Fruit fly (Drosophila melanogaster) whole organism, embryonic: ENCODE results near the gene CG2663.

Source experiments
- Awh ChIP-seq: fragments of 200-800 bp; sonication (Bioruptor generic); IDR thresholded peaks from 2 replicates; pipeline ENCODE4, ENCODE4 v1.3.6; 2022; ENCODE audit warnings: missing biosample characterization, missing genetic modification characterization
- BtbVII ChIP-seq: fragments of 200-800 bp; sonication (Bioruptor generic); optimal IDR thresholded peaks from 3 replicates; lab custom pipeline; 2017; ENCODE audit warnings: missing biosample characterization, mild to moderate bottlenecking, missing genetic modification characterization
- CG10431 ChIP-seq: fragments of 200-800 bp; sonication (Bioruptor generic); optimal IDR thresholded peaks from 3 replicates; lab custom pipeline; 2018; ENCODE audit warnings: missing biosample characterization, mild to moderate bottlenecking, missing genetic modification characterization
- CG11247 ChIP-seq: fragments of 200-800 bp; sonication (Bioruptor generic); IDR thresholded peaks from 2 replicates; pipeline ENCODE4 v1.3.6; 2022; ENCODE audit warnings: missing biosample characterization, missing genetic modification characterization
- CG12942 ChIP-seq: fragments of 200-800 bp; sonication (Bioruptor generic); optimal IDR thresholded peaks from 3 replicates; lab custom pipeline; 2016; ENCODE audit warnings: missing biosample characterization, missing genetic modification characterization
- CG13123 ChIP-seq: fragments of 200-800 bp; sonication (Bioruptor generic); optimal IDR thresholded peaks from 2 replicates; lab custom pipeline; 2016; ENCODE audit warnings: missing biosample characterization, missing genetic modification characterization
- CG17359 ChIP-seq: fragments of 200-800 bp; sonication (Bioruptor generic); optimal IDR thresholded peaks from 3 replicates; lab custom pipeline; 2018; ENCODE audit warnings: missing biosample characterization, mild to moderate bottlenecking, missing genetic modification characterization, moderate library complexity
- CG17829 ChIP-seq: fragments of 200-800 bp; optimal IDR thresholded peaks from 2 replicates; lab custom pipeline; 2019; ENCODE audit warnings: missing biosample characterization, mild to moderate bottlenecking, missing genetic modification characterization, moderate library complexity
- CG1832 ChIP-seq: fragments of 200-800 bp; sonication (Bioruptor generic); optimal IDR thresholded peaks from 2 replicates; lab custom pipeline; 2017; ENCODE audit warnings: missing biosample characterization, mild to moderate bottlenecking, missing genetic modification characterization, inconsistent platforms
- CG18476 ChIP-seq: fragments of 200-800 bp; sonication (Bioruptor generic); optimal IDR thresholded peaks from 2 replicates; lab custom pipeline; 2016; ENCODE audit warnings: missing biosample characterization, mild to moderate bottlenecking, missing genetic modification characterization
- CG30431 ChIP-seq: fragments of 200-800 bp; sonication (Bioruptor generic); optimal IDR thresholded peaks from 2 replicates; lab custom pipeline; 2017; ENCODE audit warnings: missing biosample characterization, missing genetic modification characterization
- CG32772 ChIP-seq: fragments of 200-800 bp; sonication (Bioruptor generic); IDR thresholded peaks from 2 replicates; pipeline ENCODE4 v1.3.6; 2022; ENCODE audit warnings: missing biosample characterization, missing genetic modification characterization
- CG3847 ChIP-seq: fragments of 200-800 bp; sonication (Bioruptor generic); IDR thresholded peaks from 2 replicates; pipeline ENCODE4 v1.3.6; 2022; ENCODE audit warnings: missing biosample characterization, missing genetic modification characterization
- CG4282 ChIP-seq: fragments of 200-800 bp; sonication (Bioruptor generic); optimal IDR thresholded peaks from 2 replicates; lab custom pipeline; 2016; ENCODE audit warnings: missing biosample characterization, missing genetic modification characterization
- CG6175 ChIP-seq: fragments of 200-800 bp; sonication (Bioruptor generic); IDR thresholded peaks from 3 replicates; pipeline ENCODE4 v1.3.6; 2022; ENCODE audit warnings: missing biosample characterization, missing genetic modification characterization
- CG7556 ChIP-seq: fragments of 200-800 bp; sonication (Bioruptor generic); optimal IDR thresholded peaks from 2 replicates; lab custom pipeline; 2017; ENCODE audit warnings: missing biosample characterization, mild to moderate bottlenecking, missing genetic modification characterization
- CG8281 ChIP-seq: fragments of 200-800 bp; sonication (Bioruptor generic); optimal IDR thresholded peaks from 2 replicates; lab custom pipeline; 2018; ENCODE audit warnings: missing biosample characterization, mild to moderate bottlenecking, missing genetic modification characterization, moderate library complexity
- CkIIα-i1 ChIP-seq: fragments of 200-800 bp; sonication (Bioruptor generic); IDR thresholded peaks from 2 replicates; pipeline ENCODE4 v1.3.6; 2022; ENCODE audit warnings: missing biosample characterization, missing genetic modification characterization
- Doc3 ChIP-seq: fragments of 200-800 bp; sonication (Bioruptor generic); IDR thresholded peaks from 3 replicates; pipeline ENCODE4 v1.3.6; 2022; ENCODE audit warnings: missing biosample characterization, missing genetic modification characterization; ENCODE audit not compliant: partially characterized antibody
- Dp ChIP-seq: fragments of 200-800 bp; sonication (Bioruptor generic); optimal IDR thresholded peaks from 2 replicates; lab custom pipeline; 2018; ENCODE audit warnings: missing biosample characterization, mild to moderate bottlenecking, missing genetic modification characterization, moderate library complexity
- Drgx ChIP-seq: fragments of 200-800 bp; sonication (Bioruptor generic); IDR thresholded peaks from 2 replicates; pipeline ENCODE4 v1.3.6; 2022; ENCODE audit warnings: missing biosample characterization, missing genetic modification characterization
- Fer3 ChIP-seq: fragments of 200-800 bp; sonication (Bioruptor generic); optimal IDR thresholded peaks from 2 replicates; lab custom pipeline; 2018; ENCODE audit warnings: missing biosample characterization, mild to moderate bottlenecking, missing genetic modification characterization, moderate library complexity
- GATAe ChIP-seq: fragments of 200-800 bp; sonication (Bioruptor generic); conservative IDR thresholded peaks from 2 replicates; pipeline ENCODE4 v1.3.6; 2022; ENCODE audit warnings: missing biosample characterization, missing genetic modification characterization
- Hey ChIP-seq: fragments of 200-800 bp; sonication (Bioruptor generic); optimal IDR thresholded peaks from 3 replicates; lab custom pipeline; 2018; ENCODE audit warnings: missing biosample characterization, mild to moderate bottlenecking, missing genetic modification characterization
- Hsf ChIP-seq: fragments of 200-800 bp; sonication (Bioruptor generic); optimal IDR thresholded peaks from 3 replicates; lab custom pipeline; 2016; ENCODE audit warnings: missing biosample characterization, missing genetic modification characterization
- Med ChIP-seq: fragments of 200-800 bp; sonication (Bioruptor generic); peaks from one replicate; lab custom pipeline; 2016; ENCODE audit warnings: missing biosample characterization, missing genetic modification characterization, mild to moderate bottlenecking, inconsistent platforms, moderate library complexity
- Meics ChIP-seq: fragments of 200-800 bp; sonication (Bioruptor generic); optimal IDR thresholded peaks from 2 replicates; lab custom pipeline; 2017; ENCODE audit warnings: missing biosample characterization, mild to moderate bottlenecking, missing genetic modification characterization
- Sox100B ChIP-seq: fragments of 200-800 bp; sonication (Bioruptor generic); optimal IDR thresholded peaks from 3 replicates; lab custom pipeline; 2018; ENCODE audit warnings: missing biosample characterization, mild to moderate bottlenecking, missing genetic modification characterization
- abd-A ChIP-seq: fragments of 200-800 bp; sonication (Bioruptor generic); optimal IDR thresholded peaks from 3 replicates; lab custom pipeline; 2019; ENCODE audit warnings: missing biosample characterization, mild to moderate bottlenecking, missing genetic modification characterization, moderate library complexity
- ac ChIP-seq: fragments of 200-800 bp; sonication (Bioruptor generic); optimal IDR thresholded peaks from 3 replicates; lab custom pipeline; 2017; ENCODE audit warnings: missing biosample characterization, mild to moderate bottlenecking, missing genetic modification characterization
- bab2 ChIP-seq: fragments of 200-800 bp; sonication (Bioruptor generic); optimal IDR thresholded peaks from 2 replicates; lab custom pipeline; 2016; ENCODE audit warnings: missing biosample characterization, missing genetic modification characterization
- caup ChIP-seq: fragments of 200-800 bp; sonication (Bioruptor generic); optimal IDR thresholded peaks from 3 replicates; lab custom pipeline; 2017; ENCODE audit warnings: missing biosample characterization, mild to moderate bottlenecking, missing genetic modification characterization, moderate library complexity; ENCODE audit not compliant: severe bottlenecking
- crc ChIP-seq: fragments of 200-800 bp; sonication (Bioruptor generic); optimal IDR thresholded peaks from 2 replicates; lab custom pipeline; 2016; ENCODE audit warnings: missing biosample characterization, missing genetic modification characterization
- dan ChIP-seq: fragments of 200-800 bp; sonication (Bioruptor generic); IDR thresholded peaks from 2 replicates; pipeline ENCODE4 v1.3.6; 2022; ENCODE audit warnings: missing biosample characterization, missing genetic modification characterization
- dmrt11E ChIP-seq: fragments of 200-800 bp; sonication (Bioruptor generic); optimal IDR thresholded peaks from 3 replicates; lab custom pipeline; 2018; ENCODE audit warnings: missing biosample characterization, mild to moderate bottlenecking, missing genetic modification characterization, moderate library complexity
- exex ChIP-seq: fragments of 200-800 bp; sonication (Bioruptor generic); optimal IDR thresholded peaks from 4 replicates; lab custom pipeline; 2018; ENCODE audit warnings: missing biosample characterization, mild to moderate bottlenecking, missing genetic modification characterization, moderate library complexity
- fd96Cb ChIP-seq: fragments of 200-800 bp; sonication (Bioruptor generic); optimal IDR thresholded peaks from 2 replicates; lab custom pipeline; 2018; ENCODE audit warnings: missing biosample characterization, mild to moderate bottlenecking, missing genetic modification characterization, moderate library complexity
- gcm2 ChIP-seq: fragments of 200-800 bp; sonication (Bioruptor generic); optimal IDR thresholded peaks from 2 replicates; lab custom pipeline; 2016; ENCODE audit warnings: missing biosample characterization, missing genetic modification characterization
- gem ChIP-seq: fragments of 200-800 bp; sonication (Bioruptor generic); optimal IDR thresholded peaks from 2 replicates; lab custom pipeline; 2019; ENCODE audit warnings: missing biosample characterization, mild to moderate bottlenecking, missing genetic modification characterization, moderate library complexity
- gro ChIP-seq: fragments of 200-800 bp; sonication (Bioruptor generic); optimal IDR thresholded peaks from 2 replicates; lab custom pipeline; 2016; ENCODE audit warnings: missing biosample characterization, missing genetic modification characterization
- jing ChIP-seq: fragments of 200-800 bp; sonication (Bioruptor generic); optimal IDR thresholded peaks from 2 replicates; lab custom pipeline; 2018; ENCODE audit warnings: missing biosample characterization, mild to moderate bottlenecking, missing genetic modification characterization
- kah ChIP-seq: fragments of 200-800 bp; sonication (Bioruptor generic); optimal IDR thresholded peaks from 2 replicates; lab custom pipeline; 2018; ENCODE audit warnings: missing biosample characterization, mild to moderate bottlenecking, missing genetic modification characterization
- klu ChIP-seq: fragments of 200-800 bp; sonication (Bioruptor generic); IDR thresholded peaks from 2 replicates; pipeline ENCODE4 v1.3.6; 2022; ENCODE audit warnings: missing biosample characterization, missing genetic modification characterization
- mirr ChIP-seq: fragments of 200-800 bp; sonication (Bioruptor generic); optimal IDR thresholded peaks from 3 replicates; lab custom pipeline; 2018; ENCODE audit warnings: missing biosample characterization, mild to moderate bottlenecking, missing genetic modification characterization
- onecut ChIP-seq: fragments of 200-800 bp; sonication (Bioruptor generic); IDR thresholded peaks from 2 replicates; pipeline ENCODE4 v1.3.6; 2022; ENCODE audit warnings: missing biosample characterization, missing genetic modification characterization
- sens ChIP-seq: fragments of 200-800 bp; sonication (Bioruptor generic); peaks from one replicate; lab custom pipeline; 2016; ENCODE audit warnings: missing biosample characterization, missing genetic modification characterization
- sens-2 ChIP-seq: fragments of 200-800 bp; sonication (Bioruptor generic); IDR thresholded peaks from 2 replicates; pipeline ENCODE4 v1.3.6; 2022; ENCODE audit warnings: missing biosample characterization, missing genetic modification characterization
- sima ChIP-seq: fragments of 200-800 bp; sonication (Bioruptor generic); optimal IDR thresholded peaks from 2 replicates; lab custom pipeline; 2016; ENCODE audit warnings: missing biosample characterization, missing genetic modification characterization
- sisA ChIP-seq: fragments of 200-800 bp; sonication (Bioruptor generic); IDR thresholded peaks from 2 replicates; pipeline ENCODE4 v1.3.6; 2022; ENCODE audit warnings: missing biosample characterization, missing genetic modification characterization
- vfl ChIP-seq: fragments of 200-800 bp; sonication (Bioruptor generic); optimal IDR thresholded peaks from 2 replicates; lab custom pipeline; 2016; ENCODE audit warnings: missing biosample characterization, missing genetic modification characterization
- wek ChIP-seq: fragments of 200-800 bp; sonication (Bioruptor generic); optimal IDR thresholded peaks from 3 replicates; lab custom pipeline; 2018; ENCODE audit warnings: missing biosample characterization, mild to moderate bottlenecking, missing genetic modification characterization, moderate library complexity

CG2663 gene

DNA sequence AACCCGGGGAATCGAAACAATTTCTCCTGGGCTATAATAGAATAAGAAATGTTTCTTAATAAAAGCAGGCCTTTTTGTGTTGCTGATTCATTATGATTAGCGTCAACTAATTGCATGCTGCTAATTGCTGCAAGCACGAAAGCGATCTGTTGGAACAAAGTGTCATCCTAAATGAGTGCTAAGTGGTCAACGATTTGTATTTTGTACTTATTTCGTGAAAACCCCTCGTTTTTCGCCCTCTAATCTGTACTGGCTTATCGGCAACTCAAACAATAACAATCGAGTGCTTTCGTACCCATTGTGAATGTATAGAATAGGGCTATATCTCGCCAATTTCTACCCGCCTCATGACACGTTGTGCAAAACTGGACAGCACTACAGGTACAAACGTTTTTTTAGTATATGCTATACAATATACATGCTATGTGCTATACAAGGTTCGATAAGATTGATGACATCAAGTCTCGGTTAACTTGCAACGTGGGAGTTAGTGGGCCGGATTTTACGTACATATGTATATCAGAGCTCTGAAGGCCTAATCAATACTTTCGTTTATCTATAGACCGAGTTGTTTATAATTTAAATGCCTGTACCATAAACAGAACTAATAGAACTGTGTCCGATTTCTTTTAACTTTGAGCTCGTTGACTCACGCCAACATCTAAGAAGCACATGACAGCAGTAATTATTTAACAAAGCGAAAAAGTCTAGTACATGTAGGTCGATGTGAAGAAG lies 39.2 kb downstream of the CG2663 start (continued):
- TF ChIP-seq abd-A (tag; lab: Kevin White, UChicago) (no peak), GATAe (no peak), CG18476 (GFP tag; lab: Kevin White, UChicago) (no peak), dan (GFP tag; lab: Robert Waterston, UW) (no peak), CG17359 (tag; lab: Kevin White, UChicago) (no peak), gro (GFP tag; lab: Kevin White, UChicago) (peak; percentile 13), sima (no peak), Hey (tag; lab: Kevin White, UChicago) (no peak), CG6175 (GFP tag; lab: Robert Waterston, UW) (no peak), CkIIα-i1 (no peak), CG11247 (GFP tag; lab: Robert Waterston, UW) (no peak), CG10431 (GFP tag; lab: Kevin White, UChicago) (no peak), CG3847 (no peak), BtbVII (GFP tag; lab: Kevin White, UChicago) (peak; percentile 25), gcm2 (GFP tag; lab: Kevin White, UChicago) (no peak), onecut (GFP tag; lab: Robert Waterston, UW) (no peak), jing (GFP tag; lab: Kevin White, UChicago) (no peak), dmrt11E (tag; lab: Kevin White, UChicago) (no peak), wek (GFP tag; lab: Kevin White, UChicago) (no peak), CG13123 (no peak), caup (GFP tag; lab: Kevin White, UChicago) (peak; percentile 36), Meics (GFP tag; lab: Kevin White, UChicago) (peak; percentile 13), bab2 (GFP tag; lab: Kevin White, UChicago) (no peak), kah (GFP tag; lab: Kevin White, UChicago) (no peak), Dp (no peak), Fer3 (tag; lab: Kevin White, UChicago) (no peak), exex (tag; lab: Kevin White, UChicago) (peak; percentile 71), gem (tag; lab: Kevin White, UChicago) (no peak), fd96Cb (tag; lab: Kevin White, UChicago) (no peak), Awh (no peak), CG4282 (no peak), klu (no peak), Sox100B (no peak), Med (GFP tag; lab: Kevin White, UChicago) (peak; percentile 20), Drgx (GFP tag; lab: Robert Waterston, UW) (no peak), CG32772 (GFP tag; lab: Robert Waterston, UW) (no peak), ac (GFP tag; lab: Kevin White, UChicago) (no peak), mirr (GFP tag; lab: Kevin White, UChicago) (peak; percentile 29), Doc3 (no peak), CG17829 (tag; lab: Kevin White, UChicago) (no peak), CG8281 (tag; lab: Kevin White, UChicago) (no peak), CG7556 (GFP tag; lab: Kevin White, UChicago) (no peak), CG12942 (GFP tag; lab: Kevin White, UChicago) (no peak), CG1832 (GFP tag; lab: Kevin White, UChicago) (no peak), CG30431 (GFP tag; lab: Kevin White, UChicago) (no peak), sens (GFP tag; lab: Kevin White, UChicago) (peak; percentile 27), Hsf (GFP tag; lab: Kevin White, UChicago) (no peak), vfl (GFP tag; lab: Kevin White, UChicago) (no peak), crc (GFP tag; lab: Kevin White, UChicago) (no peak), sens-2 (0 out of 2 replicates have a peak, but pooled peaks have one; percentile 17), sisA (GFP tag; lab: Robert Waterston, UW) (no peak)
